Worm (Caenorhabditis elegans) whole organism, young adult: ENCODE results near the gene Y62H9A.1.

Source experiments
- B0035.1 ChIP-seq: sonication (generic microtip); optimal IDR thresholded peaks from 2 replicates; lab custom pipeline; 2016; ENCODE audit warnings: missing genetic modification characterization, mild to moderate bottlenecking, missing compliant biosample characterization, missing genotype, missing genetic modification reagents
- B0261.1 ChIP-seq: sonication (generic microtip); optimal IDR thresholded peaks from 2 replicates; lab custom pipeline; 2016; ENCODE audit warnings: mild to moderate bottlenecking, missing genetic modification characterization, moderate library complexity, missing compliant biosample characterization
- C06A6.2 ChIP-seq: fragments of 200-800 bp; sonication (Bioruptor generic); conservative IDR thresholded peaks from 2 replicates; pipeline ENCODE4 v1.3.6; 2022; ENCODE audit warnings: missing genetic modification characterization, missing compliant biosample characterization
- F10E7.11 ChIP-seq: sonication (generic microtip); optimal IDR thresholded peaks from 2 replicates; lab custom pipeline; 2017; ENCODE audit warnings: mild to moderate bottlenecking, missing genetic modification characterization, moderate library complexity, missing compliant biosample characterization
- F39B2.1 ChIP-seq: fragments of 200-800 bp; sonication (Bioruptor generic); IDR thresholded peaks from 2 replicates; pipeline ENCODE4 v1.3.6; 2022; ENCODE audit warnings: missing genetic modification reagents, missing genetic modification characterization, missing compliant biosample characterization
- F57C9.4 ChIP-seq: sonication (generic microtip); optimal IDR thresholded peaks from 2 replicates; lab custom pipeline; 2017; ENCODE audit warnings: mild to moderate bottlenecking, missing genetic modification characterization, missing compliant biosample characterization
- Y53G8AR.9 ChIP-seq: fragments of 200-800 bp; sonication (Bioruptor generic); conservative IDR thresholded peaks from 2 replicates; pipeline ENCODE4 v1.3.6; 2022; ENCODE audit warnings: missing genetic modification reagents, missing genetic modification characterization, missing compliant biosample characterization
- Y67H2A.10 ChIP-seq: fragments of 200-800 bp; sonication (Bioruptor generic); conservative IDR thresholded peaks from 2 replicates; pipeline ENCODE4 v1.3.6; 2022; ENCODE audit warnings: missing genetic modification reagents, missing genetic modification characterization, missing compliant biosample characterization
- aptf-2 ChIP-seq: fragments of 200-800 bp; sonication (Bioruptor generic); conservative IDR thresholded peaks from 2 replicates; pipeline ENCODE4 v1.3.6; 2022; ENCODE audit warnings: missing genetic modification reagents, missing genetic modification characterization, missing compliant biosample characterization
- aptf-3 ChIP-seq: fragments of 200-800 bp; sonication (Bioruptor generic); IDR thresholded peaks from 2 replicates; pipeline ENCODE4 v1.3.6; 2022; ENCODE audit warnings: missing genetic modification characterization, missing compliant biosample characterization
- cebp-1 ChIP-seq, 2 experiments: fragments of 200-800 bp in 1 of 2; sonication (Bioruptor generic) in 1 of 2; sonication (generic microtip) in 1 of 2; IDR thresholded peaks in 1 of 2; optimal IDR thresholded peaks in 1 of 2; 2 replicates each; pipeline versions ENCODE4 v1.3.6 to Lab custom; 2017 to 2022; ENCODE audit warnings: missing compliant biosample characterization in 2 of 2, missing genetic modification characterization in 2 of 2, mild to moderate bottlenecking in 1 of 2, missing genetic modification reagents in 1 of 2, moderate library complexity in 1 of 2
- ceh-79 ChIP-seq: sonication (generic microtip); optimal IDR thresholded peaks from 2 replicates; lab custom pipeline; 2017; ENCODE audit warnings: mild to moderate bottlenecking, missing genetic modification characterization, missing compliant biosample characterization
- egl-44 ChIP-seq: fragments of 200-800 bp; sonication (Bioruptor generic); IDR thresholded peaks from 2 replicates; pipeline ENCODE4 v1.3.6; 2022; ENCODE audit warnings: missing genetic modification reagents, missing genetic modification characterization, missing compliant biosample characterization
- fkh-3 ChIP-seq: sonication (generic microtip); optimal IDR thresholded peaks from 2 replicates; lab custom pipeline; 2016; ENCODE audit warnings: mild to moderate bottlenecking, missing genetic modification characterization, missing compliant biosample characterization
- gei-17 ChIP-seq: fragments of 200-800 bp; sonication (Bioruptor generic); optimal IDR thresholded peaks from 2 replicates; lab custom pipeline; 2018; ENCODE audit warnings: mild to moderate bottlenecking, missing genetic modification characterization, missing compliant biosample characterization
- him-1 ChIP-seq: sonication (generic microtip); optimal IDR thresholded peaks from 2 replicates; lab custom pipeline; 2016; ENCODE audit warnings: missing genotype, missing genetic modification reagents, missing genetic modification characterization, missing compliant biosample characterization
- hlh-12 ChIP-seq: sonication (generic microtip); optimal IDR thresholded peaks from 2 replicates; lab custom pipeline; 2016; ENCODE audit warnings: missing genetic modification characterization, missing compliant biosample characterization
- hmg-20 ChIP-seq: fragments of 200-800 bp; sonication (Bioruptor generic); IDR thresholded peaks from 2 replicates; pipeline ENCODE4 v1.3.6; 2022; ENCODE audit warnings: missing genetic modification reagents, missing genetic modification characterization, missing compliant biosample characterization
- let-607 ChIP-seq, 2 experiments: fragments of 200-800 bp in 1 of 2; sonication (Bioruptor generic) in 1 of 2; sonication (generic microtip) in 1 of 2; optimal IDR thresholded peaks; 2 replicates each; lab custom pipeline; 2016 to 2018; ENCODE audit warnings: mild to moderate bottlenecking in 2 of 2, missing compliant biosample characterization in 2 of 2, missing genetic modification characterization in 2 of 2, moderate library complexity in 2 of 2, missing genotype in 1 of 2
- lin-26 ChIP-seq: fragments of 200-800 bp; sonication (Bioruptor generic); IDR thresholded peaks from 2 replicates; pipeline ENCODE4 v1.3.6; 2022; ENCODE audit warnings: missing genetic modification reagents, missing genetic modification characterization, missing compliant biosample characterization
- lin-35 ChIP-seq, 3 experiments: fragments of 150-350 bp in 2 of 3; sonication (generic microtip) in 1 of 3; optimal IDR thresholded peaks; 2 replicates each; lab custom pipeline; 2014 to 2018; ENCODE audit warnings: missing biosample characterization in 3 of 3, missing genetic modification characterization in 3 of 3, missing genetic modification reagents in 3 of 3
- lin-40 ChIP-seq: sonication (generic microtip); optimal IDR thresholded peaks from 2 replicates; lab custom pipeline; 2016; ENCODE audit warnings: missing genetic modification characterization, mild to moderate bottlenecking, missing compliant biosample characterization, missing genotype, missing genetic modification reagents
- madf-10 ChIP-seq: sonication (generic microtip); optimal IDR thresholded peaks from 2 replicates; lab custom pipeline; 2016; ENCODE audit warnings: mild to moderate bottlenecking, missing genetic modification characterization, missing compliant biosample characterization
- madf-6 ChIP-seq: fragments of 200-800 bp; sonication (Bioruptor generic); IDR thresholded peaks from 2 replicates; pipeline ENCODE4 v1.3.6; 2022; ENCODE audit warnings: missing genetic modification reagents, missing genetic modification characterization, missing compliant biosample characterization
- madf-8 ChIP-seq: fragments of 200-800 bp; sonication (Bioruptor generic); conservative IDR thresholded peaks from 2 replicates; pipeline ENCODE4 v1.3.6; 2022; ENCODE audit warnings: missing genetic modification reagents, missing genetic modification characterization, missing compliant biosample characterization
- nfyb-1 ChIP-seq: fragments of 200-800 bp; sonication (Bioruptor generic); IDR thresholded peaks from 2 replicates; pipeline ENCODE4 v1.3.6; 2022; ENCODE audit warnings: missing genetic modification reagents, missing genetic modification characterization, missing compliant biosample characterization
- pbrm-1 ChIP-seq: fragments of 200-800 bp; sonication (Bioruptor generic); IDR thresholded peaks from 2 replicates; pipeline ENCODE4 v1.3.6; 2022; ENCODE audit warnings: missing genetic modification reagents, missing genetic modification characterization, missing compliant biosample characterization
- pha-4 ChIP-seq: fragments of 150-350 bp; sonication (generic microtip); optimal IDR thresholded peaks from 2 replicates; lab custom pipeline; 2014; ENCODE audit warnings: missing biosample characterization, missing genetic modification reagents, missing genetic modification characterization
- rcor-1 ChIP-seq: fragments of 200-800 bp; sonication (Bioruptor generic); IDR thresholded peaks from 2 replicates; pipeline ENCODE4 v1.3.6; 2022; ENCODE audit warnings: missing genetic modification reagents, missing genetic modification characterization, missing compliant biosample characterization
- rpc-1 ChIP-seq, 2 experiments: fragments of 150-350 bp in 1 of 2; sonication (generic microtip) in 1 of 2; optimal IDR thresholded peaks; 2 replicates each; lab custom pipeline; 2014 to 2018; ENCODE audit warnings: missing biosample characterization in 1 of 2, missing genetic modification characterization in 1 of 2, missing genetic modification reagents in 1 of 2, missing genotype in 1 of 2
- sea-2 ChIP-seq: fragments of 200-800 bp; sonication (Bioruptor generic); IDR thresholded peaks from 2 replicates; pipeline ENCODE4 v1.3.6; 2022; ENCODE audit warnings: missing genetic modification characterization, missing compliant biosample characterization
- snpc-4 ChIP-seq, 5 experiments: fragments of 150-350 bp in 1 of 5; sonication (generic microtip) in 4 of 5; optimal IDR thresholded peaks; 2 replicates each; lab custom pipeline; 2014 to 2018; ENCODE audit warnings: missing genetic modification characterization in 5 of 5, missing biosample characterization in 3 of 5, antibody characterized with exemption in 2 of 5, mild to moderate bottlenecking in 2 of 5, missing compliant biosample characterization in 2 of 5, missing genotype in 2 of 5, moderate library complexity in 2 of 5, missing genetic modification reagents in 1 of 5
- sptf-2 ChIP-seq: fragments of 200-800 bp; sonication (Bioruptor generic); optimal IDR thresholded peaks from 2 replicates; lab custom pipeline; 2018; ENCODE audit warnings: mild to moderate bottlenecking, missing genetic modification characterization, missing compliant biosample characterization
- tbx-9 ChIP-seq: sonication (generic microtip); optimal IDR thresholded peaks from 2 replicates; lab custom pipeline; 2016; ENCODE audit warnings: borderline replicate concordance, missing genetic modification characterization, inconsistent platforms, missing compliant biosample characterization
- zfh-2 ChIP-seq: fragments of 200-800 bp; sonication (Bioruptor generic); conservative IDR thresholded peaks from 2 replicates; pipeline ENCODE4 v1.3.6; 2022; ENCODE audit warnings: missing genetic modification reagents, missing genetic modification characterization, missing compliant biosample characterization
- ztf-26 ChIP-seq: sonication (generic microtip); optimal IDR thresholded peaks from 2 replicates; lab custom pipeline; 2017; ENCODE audit warnings: missing genetic modification characterization, missing compliant biosample characterization
- ztf-28 ChIP-seq: fragments of 200-800 bp; sonication (Bioruptor generic); IDR thresholded peaks from 2 replicates; pipeline ENCODE4 v1.3.6; 2022; ENCODE audit warnings: missing genetic modification reagents, missing genetic modification characterization, missing compliant biosample characterization

Y62H9A.1 gene

DNA sequence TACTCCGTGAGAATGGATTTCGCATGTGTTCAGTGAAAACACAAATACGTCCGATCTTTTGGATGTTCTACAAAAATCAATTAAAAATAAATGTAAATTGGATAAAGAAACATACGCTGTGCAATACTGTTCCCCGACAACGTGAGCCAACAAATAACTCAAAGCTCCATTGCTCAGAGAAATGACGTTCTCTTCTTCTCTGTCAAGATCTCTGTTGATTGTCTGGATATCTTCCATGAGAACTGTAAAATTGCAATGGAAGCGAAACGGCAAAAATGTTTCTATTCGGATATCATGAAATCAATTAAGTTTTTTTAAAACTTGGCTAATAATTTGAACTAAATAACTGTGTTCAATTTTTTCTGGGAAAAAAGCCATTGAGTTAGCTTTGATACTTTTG, 21.4 kb downstream of the Y62H9A.1 start:
- TF ChIP-seq F10E7.11 (tag; lab: Kevin White, UChicago) (no peak), sea-2 (GFP tag; lab: Robert Waterston, UW) (no peak), madf-8 (GFP tag; lab: Robert Waterston, UW) (no peak)

DNA sequence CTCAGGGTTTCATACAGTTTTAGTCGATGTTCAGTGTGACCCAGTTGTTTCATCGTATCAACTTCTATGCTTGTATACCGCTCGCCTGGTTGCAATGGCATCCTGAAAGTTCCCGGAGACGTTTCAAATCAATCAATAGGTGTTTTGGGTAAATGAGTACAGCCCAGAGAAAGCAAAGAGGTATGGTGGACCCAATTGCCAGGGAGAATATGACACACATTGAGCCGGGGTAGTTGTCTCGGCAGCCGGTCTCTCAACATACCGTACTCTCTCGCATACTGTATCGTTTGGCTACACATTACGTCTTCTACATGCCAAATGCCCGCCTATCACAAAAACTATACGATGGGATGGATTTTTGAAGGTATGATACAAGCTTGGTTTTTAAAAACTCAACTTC, 22.7 kb downstream of the Y62H9A.1 start, which contains the start of gene Y62H9A.9:
TSS of gene Y62H9A.9 (minus strand) at position 101 of the 400 bp plus-strand sequence.
- TF ChIP-seq ztf-28 (GFP tag; lab: Robert Waterston, UW) (no peak), nfyb-1 (GFP tag; lab: Robert Waterston, UW) (no peak), egl-44 (no peak), aptf-3 (GFP tag; lab: Robert Waterston, UW) (no peak), rcor-1 (GFP tag; lab: Robert Waterston, UW) (no peak), cebp-1 (GFP tag; IDR thresholded peaks at IDR 0.05; lab: Robert Waterston, UW) (no peak), cebp-1 (tag; optimal IDR thresholded peaks at IDR 0.05; lab: Kevin White, UChicago) (no peak), F39B2.1 (GFP tag; lab: Robert Waterston, UW) (no peak), F57C9.4 (tag; lab: Kevin White, UChicago) (no peak), zfh-2 (no peak), B0261.1 (tag; lab: Kevin White, UChicago) (no peak), ztf-26 (tag; lab: Kevin White, UChicago) (no peak), rpc-1 (optimal IDR thresholded peaks at IDR 0.05; lab: Kevin White, UChicago) (no peak), rpc-1 (tag; optimal IDR thresholded peaks at IDR 0.05; lab: Kevin White, UChicago) (no peak), lin-35 (GFP tag; optimal IDR thresholded peaks at IDR 0.05; lab: Kevin White, UChicago) (no peak)

DNA sequence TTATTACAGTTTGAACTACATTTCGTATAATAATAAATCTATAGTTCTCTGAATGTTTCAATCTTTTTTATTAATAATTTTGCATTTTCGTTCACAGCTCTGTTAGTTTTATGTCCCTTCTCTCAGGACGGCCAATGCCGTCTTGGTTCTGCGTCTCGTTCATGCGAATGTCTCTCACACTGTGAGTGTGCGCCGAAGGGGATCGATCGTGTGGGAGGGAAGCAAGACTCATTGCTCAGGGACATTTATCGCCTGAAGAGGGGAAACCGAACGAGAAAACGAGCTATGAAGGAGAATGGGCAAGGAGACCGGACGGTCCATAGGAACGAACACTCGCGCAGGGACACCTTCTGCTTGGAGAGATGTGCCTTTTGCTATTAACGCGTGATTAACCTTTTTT, 23.7 kb downstream of the Y62H9A.1 start:
- TF ChIP-seq ceh-79 (no peak), snpc-4 (GFP tag; optimal IDR thresholded peaks at IDR 0.05; lab: Kevin White, UChicago) (no peak), snpc-4 (tag; optimal IDR thresholded peaks at IDR 0.05; lab: Kevin White, UChicago) (no peak), pbrm-1 (GFP tag; lab: Robert Waterston, UW) (no peak)

DNA sequence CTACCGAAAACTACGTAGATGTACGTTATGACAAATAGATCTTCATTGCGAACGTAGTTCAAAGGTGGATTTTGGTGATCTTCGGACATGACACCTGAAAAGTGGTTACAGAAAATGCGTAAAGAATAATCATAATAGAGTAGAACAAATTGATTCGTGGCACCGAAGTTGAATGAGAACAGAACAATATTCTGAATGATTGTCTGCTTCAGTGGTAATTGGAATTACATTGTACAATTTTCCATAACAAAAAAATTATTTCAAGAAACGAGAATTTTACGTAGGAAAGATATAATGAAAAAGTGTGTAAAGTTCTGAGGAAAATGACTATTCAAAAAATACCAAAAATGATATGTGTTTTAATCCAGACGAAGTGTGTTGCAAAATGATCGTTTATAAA, 27.3 kb downstream of the Y62H9A.1 start, which contains the start of gene Y62H9A.10:
TSS of gene Y62H9A.10 (minus strand) at position 101 of the 400 bp plus-strand sequence.
- TF ChIP-seq aptf-3 (GFP tag; lab: Robert Waterston, UW), result no peak
- TF ChIP-seq Y67H2A.10 (GFP tag; lab: Robert Waterston, UW), result no peak
- no peak for TF ChIP-seq let-607 (tag; optimal IDR thresholded peaks at IDR 0.05; lab: Kevin White, UChicago)
- no peak for TF ChIP-seq lin-40 (tag; lab: Kevin White, UChicago)
- no peak for TF ChIP-seq B0261.1 (tag; lab: Kevin White, UChicago)
- TF ChIP-seq pbrm-1 (GFP tag; lab: Robert Waterston, UW), result no peak
- TF ChIP-seq Y53G8AR.9 (GFP tag; lab: Robert Waterston, UW), result no peak
- TF ChIP-seq C06A6.2 (GFP tag; lab: Robert Waterston, UW), result no peak
- TF ChIP-seq snpc-4 (GFP tag; optimal IDR thresholded peaks at IDR 0.05; lab: Kevin White, UChicago), result no peak
- no peak for TF ChIP-seq snpc-4 (tag; optimal IDR thresholded peaks at IDR 0.05; lab: Kevin White, UChicago)
- no peak for TF ChIP-seq pha-4 (tag; lab: Kevin White, UChicago)
- TF ChIP-seq gei-17, result no peak
- no peak for TF ChIP-seq him-1 (tag; lab: Kevin White, UChicago)
- TF ChIP-seq lin-26, result no peak

DNA sequence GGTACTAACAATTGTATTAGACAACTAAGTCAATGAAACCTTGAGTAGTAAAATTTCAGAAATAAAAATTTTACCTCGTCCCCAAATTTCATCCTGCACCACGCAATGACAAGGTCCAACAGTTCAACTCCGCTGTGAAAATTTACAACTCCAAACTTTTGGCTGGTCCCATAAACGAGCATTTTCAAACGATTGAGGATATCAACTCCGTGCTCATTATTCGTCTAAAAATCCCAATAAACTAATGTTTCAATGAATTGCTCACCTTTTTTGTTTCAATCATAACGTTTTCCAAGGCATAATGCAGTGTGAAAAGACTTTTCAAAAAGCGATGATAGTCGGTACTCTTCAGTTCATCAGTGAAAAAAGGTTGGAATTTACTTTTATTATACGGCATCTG, 31.3 kb downstream of the Y62H9A.1 start:
- TF ChIP-seq tbx-9 (tag; lab: Kevin White, UChicago) (no peak), fkh-3 (tag; lab: Kevin White, UChicago) (no peak), zfh-2 (no peak), madf-10 (tag; lab: Kevin White, UChicago) (no peak), hmg-20 (GFP tag; lab: Robert Waterston, UW) (no peak), B0035.1 (no peak), aptf-2 (GFP tag; lab: Robert Waterston, UW) (no peak), sptf-2 (no peak), hlh-12 (tag; lab: Kevin White, UChicago) (no peak), madf-6 (GFP tag; lab: Robert Waterston, UW) (no peak), egl-44 (no peak)
